Worm (Caenorhabditis elegans): ENCODE measurements around the gene F38A6.5.

Gene F38A6.5

ce11 chrV:20782188-20782587 lies 8.6 kb upstream of the F38A6.5 start (continued):
- TF ChIP-seq Y105C5A.15 (GFP tag; IDR thresholded peaks at IDR 0.05), result no peak
- TF ChIP-seq D1046.2 (GFP tag; IDR thresholded peaks at IDR 0.05), result no peak
- no peak for TF ChIP-seq nhr-25 (tag; optimal IDR thresholded peaks at IDR 0.05; ENCODE audit: borderline replicate concordance, insufficient read depth)
- TF ChIP-seq F37D6.2 (tag; optimal IDR thresholded peaks at IDR 0.05), result peak; percentile 39
- peak; percentile 82 for TF ChIP-seq aha-1 (tag)
- no peak for TF ChIP-seq aly-2 (tag; optimal IDR thresholded peaks at IDR 0.05)
- no peak for TF ChIP-seq attf-4 (tag; optimal IDR thresholded peaks at IDR 0.05)
- no peak for TF ChIP-seq lin-13 (GFP tag; optimal IDR thresholded peaks at IDR 0.05)
- no peak for TF ChIP-seq mxl-2 (GFP tag; conservative IDR thresholded peaks at IDR 0.05)
- peak; percentile 43 for TF ChIP-seq hlh-11 (tag; optimal IDR thresholded peaks at IDR 0.05)
- TF ChIP-seq nhr-42 (GFP tag; IDR thresholded peaks at IDR 0.05), result no peak
- TF ChIP-seq mdl-1 (tag; optimal IDR thresholded peaks at IDR 0.05), result peak; percentile 20 to 86
- TF ChIP-seq fos-1 (tag; optimal IDR thresholded peaks at IDR 0.05), result no peak
- no peak for TF ChIP-seq F49E8.2 (tag; optimal IDR thresholded peaks at IDR 0.05; ENCODE audit: borderline replicate concordance)
- peak; percentile 17 for TF ChIP-seq duxl-1 (tag; optimal IDR thresholded peaks at IDR 0.05; ENCODE audit: poor library complexity)
- TF ChIP-seq arid-1 (GFP tag; conservative IDR thresholded peaks at IDR 0.05), result 0 out of 2 replicates have a peak, but pooled peaks have one; percentile 10
- TF ChIP-seq nhr-48 (tag; optimal IDR thresholded peaks at IDR 0.05), result peak; percentile 40
- no peak for TF ChIP-seq F44E2.7 (GFP tag; IDR thresholded peaks at IDR 0.05)
- no peak for TF ChIP-seq snpc-1.2 (GFP tag; IDR thresholded peaks at IDR 0.05)
- TF ChIP-seq mes-2 (tag; optimal IDR thresholded peaks at IDR 0.05; ENCODE audit: poor library complexity, severe bottlenecking), result no peak
- TF ChIP-seq dmd-6 (GFP tag; IDR thresholded peaks at IDR 0.05), result peak; percentile 22; the same call in 1 of the 2 replicates
- no peak for TF ChIP-seq nhr-6 (tag; optimal IDR thresholded peaks at IDR 0.05)
- no peak for TF ChIP-seq dpl-1 (GFP tag; optimal IDR thresholded peaks at IDR 0.05)
- TF ChIP-seq madf-5 (GFP tag; IDR thresholded peaks at IDR 0.05), result no peak
- no peak for TF ChIP-seq ceh-82 (tag; optimal IDR thresholded peaks at IDR 0.05)
- TF ChIP-seq ceh-20 (GFP tag; IDR thresholded peaks at IDR 0.05), result no peak
- peak; percentile 82 for TF ChIP-seq mep-1 (tag; optimal IDR thresholded peaks at IDR 0.05)
- no peak for TF ChIP-seq zfp-2 (tag; optimal IDR thresholded peaks at IDR 0.05)
- no peak for TF ChIP-seq dmd-8 (GFP tag; IDR thresholded peaks at IDR 0.05)
- peak in 1 of 2 experiments; percentile 70 for TF ChIP-seq hif-1 (tag; optimal IDR thresholded peaks at IDR 0.05)

ce11 chrV:20781346-20781952 lies 7.9 kb upstream of the F38A6.5 start:
- TF ChIP-seq php-3 (GFP tag; IDR thresholded peaks at IDR 0.05) (no peak), nhr-102 (tag; optimal IDR thresholded peaks at IDR 0.05) (no peak), unc-62 (GFP tag; optimal IDR thresholded peaks at IDR 0.05 in 1 of 2) (peak in 1 of 2 experiments; percentile 51), unc-62 (tag; optimal IDR thresholded peaks at IDR 0.05) (no peak), dve-1 (tag; optimal IDR thresholded peaks at IDR 0.05; ENCODE audit: insufficient read depth) (peak; percentile 27), mes-2 (tag; optimal IDR thresholded peaks at IDR 0.05; ENCODE audit: poor library complexity, severe bottlenecking) (peak; percentile 32), pqm-1 (tag; optimal IDR thresholded peaks at IDR 0.05) (no peak), nhr-111 (GFP tag; optimal IDR thresholded peaks at IDR 0.05) (no peak), daf-12 (tag; optimal IDR thresholded peaks at IDR 0.05) (no peak), fos-1 (tag; optimal IDR thresholded peaks at IDR 0.05) (no peak), tra-1 (GFP tag; IDR thresholded peaks at IDR 0.05) (no peak), snpc-4 (tag; optimal IDR thresholded peaks at IDR 0.05) (no peak), aha-1 (tag) (peak; percentile 97)

Data from whole organism, L4 larva.